Fruit fly (Drosophila melanogaster) whole organism, embryonic: ENCODE measurements around the gene CG15878.

Experiments
- Ada2b ChIP-seq: fragments of 200-800 bp; sonication (Bioruptor generic); IDR thresholded peaks from 2 replicates; pipeline ENCODE4 v1.3.6; 2022; ENCODE audit warnings: missing biosample characterization, missing genetic modification characterization
- Awh ChIP-seq: fragments of 200-800 bp; sonication (Bioruptor generic); IDR thresholded peaks from 2 replicates; pipeline ENCODE4, ENCODE4 v1.3.6; 2022; ENCODE audit warnings: missing biosample characterization, missing genetic modification characterization
- Bdp1 ChIP-seq: fragments of 200-800 bp; sonication (Bioruptor generic); optimal IDR thresholded peaks from 3 replicates; lab custom pipeline; 2016; ENCODE audit warnings: missing biosample characterization, missing genetic modification characterization
- CG10267 ChIP-seq: fragments of 200-800 bp; sonication (Bioruptor generic); optimal IDR thresholded peaks from 2 replicates; lab custom pipeline; 2018; ENCODE audit warnings: missing biosample characterization, mild to moderate bottlenecking, missing genetic modification characterization, moderate library complexity
- CG10431 ChIP-seq: fragments of 200-800 bp; sonication (Bioruptor generic); optimal IDR thresholded peaks from 3 replicates; lab custom pipeline; 2018; ENCODE audit warnings: missing biosample characterization, mild to moderate bottlenecking, missing genetic modification characterization
- CG11093 ChIP-seq: fragments of 200-800 bp; sonication (Bioruptor generic); IDR thresholded peaks from 3 replicates; pipeline ENCODE4 v1.3.6; 2022; ENCODE audit warnings: missing biosample characterization, missing genetic modification characterization
- CG11456 ChIP-seq: fragments of 200-800 bp; sonication (Bioruptor generic); IDR thresholded peaks from 3 replicates; pipeline ENCODE4 v1.3.6; 2022; ENCODE audit warnings: missing biosample characterization, missing genetic modification characterization
- CG12104 ChIP-seq: fragments of 200-800 bp; sonication (Bioruptor generic); optimal IDR thresholded peaks from 3 replicates; lab custom pipeline; 2016; ENCODE audit warnings: missing biosample characterization, missing genetic modification characterization
- CG12769 ChIP-seq: fragments of 200-800 bp; sonication (Bioruptor generic); optimal IDR thresholded peaks from 2 replicates; lab custom pipeline; 2019; ENCODE audit warnings: missing biosample characterization, mild to moderate bottlenecking, missing genetic modification characterization, moderate library complexity
- CG13894 ChIP-seq: fragments of 200-800 bp; sonication (Bioruptor generic); optimal IDR thresholded peaks from 3 replicates; lab custom pipeline; 2018; ENCODE audit warnings: missing biosample characterization, mild to moderate bottlenecking, missing genetic modification characterization, moderate library complexity
- CG15073 ChIP-seq: fragments of 200-800 bp; sonication (Bioruptor generic); optimal IDR thresholded peaks from 2 replicates; lab custom pipeline; 2016; ENCODE audit warnings: missing biosample characterization, missing genetic modification characterization
- CG17328 ChIP-seq: fragments of 200-800 bp; sonication (Bioruptor generic); IDR thresholded peaks from 2 replicates; pipeline ENCODE4 v1.3.6; 2022; ENCODE audit warnings: missing biosample characterization, missing genetic modification characterization
- CG17361 ChIP-seq: fragments of 200-800 bp; sonication (Bioruptor generic); IDR thresholded peaks from 3 replicates; pipeline ENCODE4 v1.3.6; 2022; ENCODE audit warnings: missing biosample characterization, missing genetic modification characterization
- CG2129 ChIP-seq: fragments of 200-800 bp; sonication (Bioruptor generic); IDR thresholded peaks from 2 replicates; pipeline ENCODE4 v1.3.6; 2022; ENCODE audit warnings: missing biosample characterization, missing genetic modification characterization; ENCODE audit not compliant: partially characterized antibody
- CG2678 ChIP-seq: fragments of 200-800 bp; sonication (Bioruptor generic); optimal IDR thresholded peaks from 3 replicates; lab custom pipeline; 2019; ENCODE audit warnings: missing biosample characterization, mild to moderate bottlenecking, missing genetic modification characterization, moderate library complexity
- CG30431 ChIP-seq: fragments of 200-800 bp; sonication (Bioruptor generic); optimal IDR thresholded peaks from 2 replicates; lab custom pipeline; 2017; ENCODE audit warnings: missing biosample characterization, missing genetic modification characterization
- CG31441 ChIP-seq: fragments of 200-800 bp; sonication (Bioruptor generic); IDR thresholded peaks from 2 replicates; pipeline ENCODE4 v1.3.6; 2022; ENCODE audit warnings: missing biosample characterization, missing genetic modification characterization
- CG4707 ChIP-seq: fragments of 200-800 bp; sonication (Bioruptor generic); optimal IDR thresholded peaks from 2 replicates; lab custom pipeline; 2018; ENCODE audit warnings: missing biosample characterization, mild to moderate bottlenecking, missing genetic modification characterization, moderate library complexity
- CG4730 ChIP-seq: fragments of 200-800 bp; sonication (Bioruptor generic); IDR thresholded peaks from 2 replicates; pipeline ENCODE4 v1.3.6; 2022; ENCODE audit warnings: missing biosample characterization, missing genetic modification characterization
- CG4854 ChIP-seq: fragments of 200-800 bp; sonication (Bioruptor generic); optimal IDR thresholded peaks from 2 replicates; lab custom pipeline; 2016; ENCODE audit warnings: missing biosample characterization, missing genetic modification characterization, inconsistent platforms
- CG5953 ChIP-seq: fragments of 200-800 bp; sonication (Bioruptor generic); IDR thresholded peaks from 2 replicates; pipeline ENCODE4 v1.3.6; 2022; ENCODE audit warnings: missing biosample characterization, missing genetic modification characterization
- CG7372 ChIP-seq: fragments of 200-800 bp; sonication (Bioruptor generic); IDR thresholded peaks from 2 replicates; pipeline ENCODE4 v1.3.6; 2022; ENCODE audit warnings: missing biosample characterization, missing genetic modification characterization
- CG7928 ChIP-seq: fragments of 200-800 bp; sonication (Bioruptor generic); optimal IDR thresholded peaks from 2 replicates; lab custom pipeline; 2017; ENCODE audit warnings: missing biosample characterization, mild to moderate bottlenecking, missing genetic modification characterization
- CG8290 ChIP-seq, 3 experiments: fragments of 200-800 bp; sonication (Bioruptor generic); optimal IDR thresholded peaks; 2 replicates each; lab custom pipeline; 2016 to 2019; ENCODE audit warnings: missing biosample characterization in 3 of 3, missing genetic modification characterization in 3 of 3, mild to moderate bottlenecking in 2 of 3, moderate library complexity in 1 of 3
- D19B ChIP-seq: fragments of 200-800 bp; sonication (Bioruptor generic); optimal IDR thresholded peaks from 2 replicates; lab custom pipeline; 2017; ENCODE audit warnings: missing biosample characterization, mild to moderate bottlenecking, missing genetic modification characterization
- E2f1 ChIP-seq: fragments of 200-800 bp; sonication (Bioruptor generic); IDR thresholded peaks from 2 replicates; pipeline ENCODE4 v1.3.6; 2022; ENCODE audit warnings: missing biosample characterization, missing genetic modification characterization
- GATAe ChIP-seq: fragments of 200-800 bp; sonication (Bioruptor generic); conservative IDR thresholded peaks from 2 replicates; pipeline ENCODE4 v1.3.6; 2022; ENCODE audit warnings: missing biosample characterization, missing genetic modification characterization
- Kr ChIP-seq: fragments of 200-800 bp; sonication (Bioruptor generic); optimal IDR thresholded peaks from 2 replicates; lab custom pipeline; 2017; ENCODE audit warnings: missing biosample characterization, mild to moderate bottlenecking, missing genetic modification characterization
- Rx ChIP-seq: fragments of 200-800 bp; sonication (Bioruptor generic); IDR thresholded peaks from 2 replicates; pipeline ENCODE4 v1.3.6; 2022; ENCODE audit warnings: missing biosample characterization, missing genetic modification characterization
- Taf1 ChIP-seq: fragments of 200-800 bp; sonication (Bioruptor generic); IDR thresholded peaks from 2 replicates; pipeline ENCODE4 v1.3.6; 2022; ENCODE audit warnings: missing biosample characterization, missing genetic modification characterization
- Tbp ChIP-seq: fragments of >200 bp; optimal IDR thresholded peaks from 2 replicates; lab custom pipeline; 2018; ENCODE audit warnings: missing biosample characterization, missing genetic modification characterization
- ara ChIP-seq: fragments of 200-800 bp; sonication (Bioruptor generic); IDR thresholded peaks from 2 replicates; pipeline ENCODE4 v1.3.6; 2022; ENCODE audit warnings: missing biosample characterization, missing genetic modification characterization
- bsh ChIP-seq, 2 experiments: fragments of 200-800 bp; sonication (Bioruptor generic); optimal IDR thresholded peaks; 2 replicates each; lab custom pipeline; 2017 to 2018; ENCODE audit warnings: mild to moderate bottlenecking in 2 of 2, missing biosample characterization in 2 of 2, missing genetic modification characterization in 2 of 2, moderate library complexity in 1 of 2
- chinmo ChIP-seq: fragments of 200-800 bp; sonication (Bioruptor generic); IDR thresholded peaks from 4 replicates; pipeline ENCODE4 v1.3.6; 2022; ENCODE audit warnings: missing biosample characterization, missing genetic modification characterization; ENCODE audit not compliant: partially characterized antibody
- disco-r ChIP-seq: fragments of 200-800 bp; sonication (Bioruptor generic); optimal IDR thresholded peaks from 2 replicates; lab custom pipeline; 2016; ENCODE audit warnings: missing biosample characterization, missing genetic modification characterization
- h ChIP-seq: fragments of >200 bp; optimal IDR thresholded peaks from 2 replicates; lab custom pipeline; 2017
- jing ChIP-seq: fragments of 200-800 bp; sonication (Bioruptor generic); optimal IDR thresholded peaks from 2 replicates; lab custom pipeline; 2018; ENCODE audit warnings: missing biosample characterization, mild to moderate bottlenecking, missing genetic modification characterization
- kah ChIP-seq: fragments of 200-800 bp; sonication (Bioruptor generic); optimal IDR thresholded peaks from 2 replicates; lab custom pipeline; 2018; ENCODE audit warnings: missing biosample characterization, mild to moderate bottlenecking, missing genetic modification characterization
- lab ChIP-seq: fragments of 200-800 bp; sonication (Bioruptor generic); optimal IDR thresholded peaks from 3 replicates; lab custom pipeline; 2017; ENCODE audit warnings: missing biosample characterization, missing genetic modification characterization, mild to moderate bottlenecking, moderate library complexity, missing genetic modification reagents
- lmd ChIP-seq: fragments of 200-800 bp; sonication (Bioruptor generic); IDR thresholded peaks from 2 replicates; pipeline ENCODE4 v1.3.6; 2022; ENCODE audit warnings: missing biosample characterization, missing genetic modification characterization
- otp ChIP-seq: fragments of 200-800 bp; sonication (Bioruptor generic); IDR thresholded peaks from 3 replicates; pipeline ENCODE4, ENCODE4 v1.3.6; 2022; ENCODE audit warnings: missing biosample characterization, missing genetic modification characterization
- pnt ChIP-seq: fragments of 200-800 bp; sonication (Bioruptor generic); optimal IDR thresholded peaks from 3 replicates; lab custom pipeline; 2016; ENCODE audit warnings: missing biosample characterization, missing genetic modification characterization
- schlank ChIP-seq: fragments of 200-800 bp; sonication (Bioruptor generic); optimal IDR thresholded peaks from 2 replicates; lab custom pipeline; 2018; ENCODE audit warnings: missing biosample characterization, mild to moderate bottlenecking, missing genetic modification characterization
- slp2 ChIP-seq: fragments of 200-800 bp; sonication (Bioruptor generic); optimal IDR thresholded peaks from 2 replicates; lab custom pipeline; 2016; ENCODE audit warnings: missing biosample characterization, missing genetic modification characterization
- tgo ChIP-seq: fragments of 200-800 bp; sonication (Bioruptor generic); IDR thresholded peaks from 3 replicates; pipeline ENCODE4 v1.3.6; 2022; ENCODE audit warnings: missing biosample characterization, missing genetic modification characterization
- trem ChIP-seq: fragments of 200-800 bp; optimal IDR thresholded peaks from 3 replicates; lab custom pipeline; 2019; ENCODE audit warnings: missing biosample characterization, mild to moderate bottlenecking, missing genetic modification characterization, moderate library complexity
- vfl ChIP-seq: fragments of 200-800 bp; sonication (Bioruptor generic); optimal IDR thresholded peaks from 2 replicates; lab custom pipeline; 2016; ENCODE audit warnings: missing biosample characterization, missing genetic modification characterization

Gene CG15878

DNA sequence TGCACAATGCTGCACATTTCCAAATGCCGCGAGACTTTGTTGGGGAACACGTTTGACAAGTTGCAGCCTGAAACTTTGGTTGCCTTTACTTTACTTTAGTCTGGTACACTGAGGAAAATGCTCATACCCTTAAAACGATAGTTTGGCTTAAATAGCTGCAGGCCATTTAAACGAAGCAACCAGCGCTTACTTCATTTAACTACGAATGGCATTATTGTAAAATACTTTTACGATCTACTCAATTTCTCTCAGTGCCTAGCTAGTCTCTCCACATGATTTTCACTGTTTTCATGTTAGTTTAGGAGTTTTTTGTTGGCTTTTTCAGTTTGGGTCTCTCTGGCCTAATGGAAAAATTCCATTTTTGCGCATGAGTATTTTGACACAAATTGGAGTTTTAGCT lies 50.3 kb downstream of the CG15878 start (continued):
- TF ChIP-seq CG7928 (no peak), CG5953 (peak; percentile 90), Rx (GFP tag; lab: Robert Waterston, UW) (peak; percentile 86), E2f1 (GFP tag; lab: Robert Waterston, UW) (peak; percentile 83), slp2 (GFP tag; lab: Kevin White, UChicago) (peak; percentile 73), Taf1 (no peak), CG17361 (GFP tag; lab: Robert Waterston, UW) (peak; percentile 86), CG12769 (tag; lab: Kevin White, UChicago) (peak; percentile 62), Ada2b (peak; percentile 79), Tbp (no peak), chinmo (GFP tag; lab: Robert Waterston, UW) (no peak), bsh (GFP tag; optimal IDR thresholded peaks at IDR 0.05; lab: Kevin White, UChicago) (peak; percentile 70 to 84), disco-r (GFP tag; lab: Kevin White, UChicago) (no peak), CG4730 (GFP tag; lab: Robert Waterston, UW) (peak; percentile 68), CG2129 (GFP tag; lab: Robert Waterston, UW) (no peak), CG4854 (GFP tag; lab: Kevin White, UChicago) (peak; percentile 49), Kr (no peak), CG11456 (GFP tag; lab: Robert Waterston, UW) (peak; percentile 84), CG7372 (GFP tag; lab: Robert Waterston, UW) (peak; percentile 69), pnt (GFP tag; lab: Kevin White, UChicago) (peak; percentile 57), D19B (GFP tag; lab: Kevin White, UChicago) (no peak), Awh (GFP tag; lab: Robert Waterston, UW) (peak; percentile 90), otp (peak; percentile 82), CG10267 (peak; percentile 56), h (no peak), CG11093 (GFP tag; lab: Robert Waterston, UW) (peak; percentile 68; the same call in 2 of the 3 replicates), CG10431 (peak; percentile 12), CG30431 (GFP tag; lab: Kevin White, UChicago) (peak; percentile 31), GATAe (GFP tag; lab: Robert Waterston, UW) (no peak), vfl (GFP tag; lab: Kevin White, UChicago) (no peak), ara (GFP tag; lab: Robert Waterston, UW) (peak; percentile 81), kah (GFP tag; lab: Kevin White, UChicago) (peak; percentile 72), CG12104 (peak; percentile 47), schlank (no peak), CG2678 (tag; lab: Kevin White, UChicago) (peak; percentile 84), tgo (GFP tag; lab: Robert Waterston, UW) (peak; percentile 79), CG31441 (GFP tag; lab: Robert Waterston, UW) (peak; percentile 85), CG13894 (tag; lab: Kevin White, UChicago) (no peak), CG8290 (GFP tag; optimal IDR thresholded peaks at IDR 0.05; lab: Kevin White, UChicago) (peak; percentile 71), CG8290 (tag; optimal IDR thresholded peaks at IDR 0.05; lab: Kevin White, UChicago) (peak in 1 of 2 experiments; percentile 62), jing (peak; percentile 53), Bdp1 (GFP tag; lab: Kevin White, UChicago) (peak; percentile 9), CG4707 (GFP tag; lab: Kevin White, UChicago) (peak; percentile 41), CG17328 (GFP tag; lab: Robert Waterston, UW) (peak; percentile 91), lmd (GFP tag; lab: Robert Waterston, UW) (peak; percentile 82), CG15073 (no peak), trem (tag; lab: Kevin White, UChicago) (peak; percentile 65), lab (GFP tag; lab: Kevin White, UChicago) (peak; percentile 74)
